Worm (Caenorhabditis elegans): ENCODE data around the gene C13A2.3.

Gene C13A2.3

ce11 chrV:7282037-7282436, at the start of gene C13A2.3:
C13A2.3 (plus strand) TSS chrV:7282337.
- TF ChIP-seq pha-4 (tag; optimal IDR thresholded peaks at IDR 0.05) (no peak), unc-42 (tag; optimal IDR thresholded peaks at IDR 0.05) (no peak), ceh-9 (tag; optimal IDR thresholded peaks at IDR 0.05) (no peak), fax-1 (tag; optimal IDR thresholded peaks at IDR 0.05) (no peak), Y22D7AL.16 (tag; optimal IDR thresholded peaks at IDR 0.05) (no peak), che-1 (tag; optimal IDR thresholded peaks at IDR 0.05) (no peak)

ce11 chrV:7234726-7235125, 47.4 kb upstream of the C13A2.3 start, which contains the start of gene C05C8.5:
C05C8.5 (minus strand) TSS chrV:7234826.
- TF ChIP-seq ceh-34 (tag; optimal IDR thresholded peaks at IDR 0.05) = no peak

- no peak for TF ChIP-seq rnt-1 (tag; optimal IDR thresholded peaks at IDR 0.05)
- no peak for TF ChIP-seq K09A11.1 (tag; optimal IDR thresholded peaks at IDR 0.05; ENCODE audit: insufficient read depth)
- no peak for TF ChIP-seq F13H6.1 (tag; optimal IDR thresholded peaks at IDR 0.05)
- TF ChIP-seq pqm-1 (tag; optimal IDR thresholded peaks at IDR 0.05) = no peak
- no peak for TF ChIP-seq lin-11 (tag; optimal IDR thresholded peaks at IDR 0.05)
- no peak for TF ChIP-seq eyg-1 (tag; optimal IDR thresholded peaks at IDR 0.05)
- no peak for TF ChIP-seq lim-6 (tag; optimal IDR thresholded peaks at IDR 0.05)
Observed at ce11 chrV:7236694-7237093, 45.4 kb upstream of the C13A2.3 start.

- TF ChIP-seq Y22D7AL.16 (tag; optimal IDR thresholded peaks at IDR 0.05) (no peak), ceh-9 (tag; optimal IDR thresholded peaks at IDR 0.05) (no peak), ceh-22 (tag; optimal IDR thresholded peaks at IDR 0.05) (no peak), nhr-11 (tag; optimal IDR thresholded peaks at IDR 0.05) (no peak), elt-2 (tag; optimal IDR thresholded peaks at IDR 0.05) (no peak), pha-4 (tag; optimal IDR thresholded peaks at IDR 0.05) (no peak), ceh-24 (tag; optimal IDR thresholded peaks at IDR 0.05) (no peak), ahr-1 (tag; optimal IDR thresholded peaks at IDR 0.05) (no peak), tbx-7 (tag; optimal IDR thresholded peaks at IDR 0.05) (no peak), zip-5 (tag; optimal IDR thresholded peaks at IDR 0.05) (no peak), unc-55 (GFP tag; optimal IDR thresholded peaks at IDR 0.05) (no peak), elt-4 (tag; optimal IDR thresholded peaks at IDR 0.05) (no peak), madf-2 (tag; optimal IDR thresholded peaks at IDR 0.05) (no peak), ztf-16 (tag; optimal IDR thresholded peaks at IDR 0.05) (no peak), eyg-1 (tag; optimal IDR thresholded peaks at IDR 0.05) (no peak), ceh-14 (tag; optimal IDR thresholded peaks at IDR 0.05) (no peak), ceh-45 (GFP tag; IDR thresholded peaks at IDR 0.05) (no peak), pha-2 (tag; optimal IDR thresholded peaks at IDR 0.05) (no peak)
Observed at ce11 chrV:7237094-7237132, 45.2 kb upstream of the C13A2.3 start, which contains the start of gene hpo-9. hpo-9 (minus strand) TSS chrV:7237130.

ce11 chrV:7237133-7237532, 45.0 kb upstream of the C13A2.3 start, which contains the start of gene hyls-1:
hyls-1 (plus strand) TSS chrV:7237381.
- TF ChIP-seq hlh-8 (tag; optimal IDR thresholded peaks at IDR 0.05) = no peak
- TF ChIP-seq ceh-14 (tag; optimal IDR thresholded peaks at IDR 0.05) = peak; percentile 25
- TF ChIP-seq ztf-16 (tag; optimal IDR thresholded peaks at IDR 0.05) = peak; percentile 7
- TF ChIP-seq pax-1 (tag; optimal IDR thresholded peaks at IDR 0.05) = peak; percentile 74
- peak; percentile 36 for TF ChIP-seq elt-2 (tag; optimal IDR thresholded peaks at IDR 0.05)
- peak; percentile 59 for TF ChIP-seq unc-42 (tag; optimal IDR thresholded peaks at IDR 0.05)
- no peak for TF ChIP-seq ceh-22 (tag; optimal IDR thresholded peaks at IDR 0.05)
- TF ChIP-seq ceh-18 (tag; optimal IDR thresholded peaks at IDR 0.05) = peak; percentile 58
- TF ChIP-seq ceh-31 (tag; optimal IDR thresholded peaks at IDR 0.05) = peak; percentile 57
- peak; percentile 82 for TF ChIP-seq nfya-1 (tag; optimal IDR thresholded peaks at IDR 0.05)

ce11 chrV:7239471-7239870, 42.7 kb upstream of the C13A2.3 start, which contains the start of gene C05C8.1:
C05C8.1 (plus strand) TSS chrV:7239771.
- TF ChIP-seq sox-2 (GFP tag; IDR thresholded peaks at IDR 0.05) = no peak
- no peak for TF ChIP-seq pha-2 (tag; optimal IDR thresholded peaks at IDR 0.05)
- no peak for TF ChIP-seq ceh-14 (tag; optimal IDR thresholded peaks at IDR 0.05)
- no peak for TF ChIP-seq ceh-24 (tag; optimal IDR thresholded peaks at IDR 0.05)
- no peak for TF ChIP-seq C38D4.7 (GFP tag; optimal IDR thresholded peaks at IDR 0.05)
- no peak for TF ChIP-seq unc-42 (tag; optimal IDR thresholded peaks at IDR 0.05)

All from whole organism, late embryonic.